Fruit fly (Drosophila melanogaster) whole organism, embryonic: ENCODE data around the gene Csk.

Experiments used
- CG10209 ChIP-seq: fragments of 200-800 bp; sonication (Bioruptor generic); optimal IDR thresholded peaks from 3 replicates; lab custom pipeline; 2017; ENCODE audit warnings: missing biosample characterization, mild to moderate bottlenecking, missing genetic modification characterization, missing genetic modification reagents
- CG12071 ChIP-seq: fragments of 200-800 bp; sonication (Bioruptor generic); optimal IDR thresholded peaks from 3 replicates; lab custom pipeline; 2018; ENCODE audit warnings: missing biosample characterization, mild to moderate bottlenecking, missing genetic modification characterization
- CG12236 ChIP-seq: fragments of 200-800 bp; sonication (Bioruptor generic); optimal IDR thresholded peaks from 2 replicates; lab custom pipeline; 2016; ENCODE audit warnings: missing biosample characterization, missing genetic modification characterization
- CG14050 ChIP-seq: fragments of 200-800 bp; sonication (Bioruptor generic); IDR thresholded peaks from 3 replicates; pipeline ENCODE4 v1.3.6; 2022; ENCODE audit warnings: missing biosample characterization, missing genetic modification characterization
- CG17186 ChIP-seq: fragments of 200-800 bp; sonication (Bioruptor generic); optimal IDR thresholded peaks from 3 replicates; lab custom pipeline; 2017; ENCODE audit warnings: missing biosample characterization, missing genetic modification reagents, missing genetic modification characterization
- CG17385 ChIP-seq: fragments of 200-800 bp; sonication (Bioruptor generic); optimal IDR thresholded peaks from 3 replicates; lab custom pipeline; 2018; ENCODE audit warnings: missing biosample characterization, mild to moderate bottlenecking, missing genetic modification characterization
- CG33213 ChIP-seq: fragments of 200-800 bp; sonication (Bioruptor generic); optimal IDR thresholded peaks from 3 replicates; lab custom pipeline; 2016; ENCODE audit warnings: missing biosample characterization, missing genetic modification characterization
- CG4404 ChIP-seq: fragments of 200-800 bp; sonication (Bioruptor generic); IDR thresholded peaks from 2 replicates; pipeline ENCODE4 v1.3.6; 2022; ENCODE audit warnings: missing biosample characterization, missing genetic modification characterization
- CG7357 ChIP-seq: fragments of 200-800 bp; sonication (Bioruptor generic); IDR thresholded peaks from 3 replicates; pipeline ENCODE4 v1.3.6; 2022; ENCODE audit warnings: missing biosample characterization, missing genetic modification characterization
- CG7745 ChIP-seq: fragments of 200-800 bp; sonication (Bioruptor generic); optimal IDR thresholded peaks from 2 replicates; lab custom pipeline; 2018; ENCODE audit warnings: missing biosample characterization, mild to moderate bottlenecking, missing genetic modification characterization, moderate library complexity
- CG9609 ChIP-seq: fragments of 200-800 bp; sonication (Bioruptor generic); optimal IDR thresholded peaks from 3 replicates; lab custom pipeline; 2016; ENCODE audit warnings: missing biosample characterization, missing genetic modification characterization
- CG9876 ChIP-seq: fragments of 200-800 bp; sonication (Bioruptor generic); optimal IDR thresholded peaks from 2 replicates; lab custom pipeline; 2016; ENCODE audit warnings: missing biosample characterization, missing genetic modification characterization
- CoRest ChIP-seq: fragments of 200-800 bp; sonication (Bioruptor generic); optimal IDR thresholded peaks from 3 replicates; lab custom pipeline; 2018; ENCODE audit warnings: missing biosample characterization, mild to moderate bottlenecking, missing genetic modification characterization, moderate library complexity
- CrebB ChIP-seq: fragments of 200-800 bp; sonication (Bioruptor generic); optimal IDR thresholded peaks from 3 replicates; lab custom pipeline; 2018; ENCODE audit warnings: missing biosample characterization, mild to moderate bottlenecking, missing genetic modification characterization
- D ChIP-seq, 2 experiments: fragments of 200-800 bp in 1 of 2; fragments of >200 bp in 1 of 2; sonication (Bioruptor generic) in 1 of 2; optimal IDR thresholded peaks; 2 replicates in 1 of 2; 3 replicates in 1 of 2; lab custom pipeline; 2017; ENCODE audit warnings: mild to moderate bottlenecking in 1 of 2, missing biosample characterization in 1 of 2, missing genetic modification characterization in 1 of 2, missing genetic modification reagents in 1 of 2
- Dref ChIP-seq: fragments of 200-800 bp; sonication (Bioruptor generic); IDR thresholded peaks from 2 replicates; pipeline ENCODE4 v1.3.6; 2022; ENCODE audit warnings: missing biosample characterization, missing genetic modification characterization
- Drgx ChIP-seq: fragments of 200-800 bp; sonication (Bioruptor generic); IDR thresholded peaks from 2 replicates; pipeline ENCODE4 v1.3.6; 2022; ENCODE audit warnings: missing biosample characterization, missing genetic modification characterization
- Fer2 ChIP-seq: fragments of 200-800 bp; sonication (Bioruptor generic); optimal IDR thresholded peaks from 2 replicates; lab custom pipeline; 2018; ENCODE audit warnings: missing biosample characterization, mild to moderate bottlenecking, missing genetic modification characterization, moderate library complexity
- HLH4C ChIP-seq: fragments of 200-800 bp; sonication (Bioruptor generic); IDR thresholded peaks from 3 replicates; pipeline ENCODE4 v1.3.6; 2022; ENCODE audit warnings: missing biosample characterization, missing genetic modification characterization; ENCODE audit not compliant: partially characterized antibody
- Mrtf ChIP-seq: fragments of 200-800 bp; sonication (Bioruptor generic); IDR thresholded peaks from 3 replicates; pipeline ENCODE4 v1.3.6; 2022; ENCODE audit warnings: missing biosample characterization, missing genetic modification characterization
- Poxn ChIP-seq: fragments of 200-800 bp; sonication (Bioruptor generic); IDR thresholded peaks from 2 replicates; pipeline ENCODE4 v1.3.6; 2022; ENCODE audit warnings: missing biosample characterization, missing genetic modification characterization
- Six4 ChIP-seq: fragments of 200-800 bp; sonication (Bioruptor generic); optimal IDR thresholded peaks from 2 replicates; lab custom pipeline; 2016; ENCODE audit warnings: missing biosample characterization, missing genetic modification characterization
- Sox100B ChIP-seq: fragments of 200-800 bp; sonication (Bioruptor generic); optimal IDR thresholded peaks from 3 replicates; lab custom pipeline; 2018; ENCODE audit warnings: missing biosample characterization, mild to moderate bottlenecking, missing genetic modification characterization
- amos ChIP-seq: fragments of 200-800 bp; sonication (Bioruptor generic); IDR thresholded peaks from 2 replicates; pipeline ENCODE4 v1.3.6; 2022; ENCODE audit warnings: missing biosample characterization, missing genetic modification characterization; ENCODE audit not compliant: partially characterized antibody
- ase ChIP-seq: fragments of 200-800 bp; sonication (Bioruptor generic); IDR thresholded peaks from 3 replicates; pipeline ENCODE4 v1.3.6; 2022; ENCODE audit warnings: missing biosample characterization, missing genetic modification characterization
- caup ChIP-seq: fragments of 200-800 bp; sonication (Bioruptor generic); optimal IDR thresholded peaks from 3 replicates; lab custom pipeline; 2017; ENCODE audit warnings: missing biosample characterization, mild to moderate bottlenecking, missing genetic modification characterization, moderate library complexity; ENCODE audit not compliant: severe bottlenecking
- dati ChIP-seq: fragments of 200-800 bp; sonication (Bioruptor generic); IDR thresholded peaks from 2 replicates; pipeline ENCODE4 v1.3.6; 2022; ENCODE audit warnings: missing biosample characterization, missing genetic modification characterization
- emc ChIP-seq: fragments of 200-800 bp; sonication (Bioruptor generic); optimal IDR thresholded peaks from 2 replicates; lab custom pipeline; 2016; ENCODE audit warnings: missing biosample characterization, missing genetic modification characterization
- en ChIP-seq: fragments of 200-800 bp; sonication (Bioruptor generic); optimal IDR thresholded peaks from 2 replicates; lab custom pipeline; 2016; ENCODE audit warnings: missing biosample characterization, missing genetic modification characterization
- fd102C ChIP-seq: fragments of 200-800 bp; sonication (Bioruptor generic); optimal IDR thresholded peaks from 2 replicates; lab custom pipeline; 2018; ENCODE audit warnings: missing biosample characterization, mild to moderate bottlenecking, missing genetic modification characterization, moderate library complexity
- fd96Cb ChIP-seq: fragments of 200-800 bp; sonication (Bioruptor generic); optimal IDR thresholded peaks from 2 replicates; lab custom pipeline; 2018; ENCODE audit warnings: missing biosample characterization, mild to moderate bottlenecking, missing genetic modification characterization, moderate library complexity
- gfzf ChIP-seq: fragments of 200-800 bp; sonication (Bioruptor generic); optimal IDR thresholded peaks from 2 replicates; lab custom pipeline; 2016; ENCODE audit warnings: missing biosample characterization, mild to moderate bottlenecking, missing genetic modification characterization, moderate library complexity
- her ChIP-seq: fragments of 200-800 bp; sonication (Bioruptor generic); optimal IDR thresholded peaks from 2 replicates; lab custom pipeline; 2016; ENCODE audit warnings: missing biosample characterization, missing genetic modification characterization
- jigr1 ChIP-seq: fragments of 200-800 bp; sonication (Bioruptor generic); IDR thresholded peaks from 3 replicates; pipeline ENCODE4 v1.3.6; 2022; ENCODE audit warnings: missing biosample characterization, missing genetic modification characterization
- jing ChIP-seq: fragments of 200-800 bp; sonication (Bioruptor generic); optimal IDR thresholded peaks from 2 replicates; lab custom pipeline; 2018; ENCODE audit warnings: missing biosample characterization, mild to moderate bottlenecking, missing genetic modification characterization
- knrl ChIP-seq: fragments of 200-800 bp; sonication (Bioruptor generic); IDR thresholded peaks from 3 replicates; pipeline ENCODE4 v1.3.6; 2022; ENCODE audit warnings: missing biosample characterization, missing genetic modification characterization; ENCODE audit not compliant: partially characterized antibody
- luna ChIP-seq: fragments of 200-800 bp; sonication (Bioruptor generic); optimal IDR thresholded peaks from 2 replicates; lab custom pipeline; 2016; ENCODE audit warnings: missing biosample characterization, missing genetic modification characterization
- mirr ChIP-seq: fragments of 200-800 bp; sonication (Bioruptor generic); optimal IDR thresholded peaks from 3 replicates; lab custom pipeline; 2018; ENCODE audit warnings: missing biosample characterization, mild to moderate bottlenecking, missing genetic modification characterization
- pan ChIP-seq, 4 experiments: fragments of >200 bp in 3 of 4; fragments of 200-800 bp in 1 of 4; sonication (Bioruptor generic) in 1 of 4; optimal IDR thresholded peaks in 3 of 4; IDR thresholded peaks in 1 of 4; 2 replicates each; pipeline versions ENCODE4 v1.3.6 to Lab custom; 2017 to 2022; ENCODE audit warnings: missing biosample characterization in 2 of 4, missing genetic modification characterization in 2 of 4, mixed read lengths in 1 of 4
- rib ChIP-seq: fragments of 200-800 bp; sonication (Bioruptor generic); IDR thresholded peaks from 2 replicates; pipeline ENCODE4 v1.3.6; 2022; ENCODE audit warnings: missing biosample characterization, missing genetic modification characterization
- scrt ChIP-seq: fragments of 200-800 bp; sonication (Bioruptor generic); optimal IDR thresholded peaks from 2 replicates; lab custom pipeline; 2018; ENCODE audit warnings: missing biosample characterization, mild to moderate bottlenecking, missing genetic modification characterization, moderate library complexity
- sd ChIP-seq: fragments of 200-800 bp; sonication (Bioruptor generic); optimal IDR thresholded peaks from 3 replicates; lab custom pipeline; 2018; ENCODE audit warnings: missing biosample characterization, mild to moderate bottlenecking, missing genetic modification characterization, moderate library complexity
- sens ChIP-seq: fragments of 200-800 bp; sonication (Bioruptor generic); peaks from one replicate; lab custom pipeline; 2016; ENCODE audit warnings: missing biosample characterization, missing genetic modification characterization
- seq ChIP-seq: fragments of 200-800 bp; sonication (Bioruptor generic); IDR thresholded peaks from 2 replicates; pipeline ENCODE4 v1.3.6; 2022; ENCODE audit warnings: missing biosample characterization, missing genetic modification characterization
- sima ChIP-seq: fragments of 200-800 bp; sonication (Bioruptor generic); optimal IDR thresholded peaks from 2 replicates; lab custom pipeline; 2016; ENCODE audit warnings: missing biosample characterization, missing genetic modification characterization
- sisA ChIP-seq: fragments of 200-800 bp; sonication (Bioruptor generic); IDR thresholded peaks from 2 replicates; pipeline ENCODE4 v1.3.6; 2022; ENCODE audit warnings: missing biosample characterization, missing genetic modification characterization
- stwl ChIP-seq: fragments of 200-800 bp; sonication (Bioruptor generic); optimal IDR thresholded peaks from 3 replicates; lab custom pipeline; 2018; ENCODE audit warnings: missing biosample characterization, mild to moderate bottlenecking, missing genetic modification characterization, moderate library complexity
- tin ChIP-seq: fragments of 200-800 bp; sonication (Bioruptor generic); optimal IDR thresholded peaks from 3 replicates; lab custom pipeline; 2016; ENCODE audit warnings: missing biosample characterization, missing genetic modification characterization
- unc-4 ChIP-seq: fragments of 200-800 bp; sonication (Bioruptor generic); IDR thresholded peaks from 2 replicates; pipeline ENCODE4 v1.3.6; 2022; ENCODE audit warnings: missing biosample characterization, missing genetic modification characterization; ENCODE audit not compliant: partially characterized antibody
- z ChIP-seq: fragments of 200-800 bp; sonication (Bioruptor generic); IDR thresholded peaks from 3 replicates; pipeline ENCODE4 v1.3.6; 2022; ENCODE audit warnings: missing biosample characterization, missing genetic modification characterization
- zfh2 ChIP-seq: fragments of 200-800 bp; sonication (Bioruptor generic); optimal IDR thresholded peaks from 2 replicates; lab custom pipeline; 2016; ENCODE audit warnings: missing biosample characterization, missing genetic modification characterization

Csk gene

dm6 chr3R:11617363-11617762 is 33.1 kb downstream of the Csk start (continued):
- no peak for TF ChIP-seq scrt (GFP tag; lab: Kevin White, UChicago)
- TF ChIP-seq ase = no peak
- no peak for TF ChIP-seq CrebB (tag; lab: Kevin White, UChicago)
- no peak for TF ChIP-seq her (GFP tag; lab: Kevin White, UChicago)
- peak; percentile 40; the same call in 1 of the 3 replicates for TF ChIP-seq CG7357 (GFP tag; lab: Robert Waterston, UW)
- no peak for TF ChIP-seq CG9876 (GFP tag; lab: Kevin White, UChicago)
- no peak for TF ChIP-seq caup (GFP tag; lab: Kevin White, UChicago)
- no peak for TF ChIP-seq unc-4 (GFP tag; lab: Robert Waterston, UW)
- TF ChIP-seq Mrtf = no peak
- no peak for TF ChIP-seq sisA (GFP tag; lab: Robert Waterston, UW)
- peak; percentile 3 for TF ChIP-seq stwl (tag; lab: Kevin White, UChicago)
- TF ChIP-seq rib (GFP tag; lab: Robert Waterston, UW) = no peak
- TF ChIP-seq mirr = no peak
- TF ChIP-seq CoRest (tag; lab: Kevin White, UChicago) = peak; percentile 11
- TF ChIP-seq CG12236 (GFP tag; lab: Kevin White, UChicago) = peak; percentile 29
- TF ChIP-seq Fer2 = no peak
- TF ChIP-seq D (optimal IDR thresholded peaks at IDR 0.05; lab: Kevin White, UChicago) = no peak
- peak; percentile 17 for TF ChIP-seq D (GFP tag; optimal IDR thresholded peaks at IDR 0.05; lab: Kevin White, UChicago)
- no peak for TF ChIP-seq CG14050 (GFP tag; lab: Robert Waterston, UW)
- peak; percentile 38 for TF ChIP-seq Six4
- peak; percentile 88 for TF ChIP-seq sens (GFP tag; lab: Kevin White, UChicago)
- TF ChIP-seq luna = no peak
- TF ChIP-seq Dref (GFP tag; lab: Robert Waterston, UW) = no peak
- no peak for TF ChIP-seq zfh2 (GFP tag; lab: Kevin White, UChicago)
- TF ChIP-seq pan (optimal IDR thresholded peaks at IDR 0.05; lab: Kevin White, UChicago) = no peak
- TF ChIP-seq pan (GFP tag; optimal IDR thresholded peaks at IDR 0.05 in 1 of 2, IDR thresholded peaks at IDR 0.05 in 1 of 2) = no peak
- peak; percentile 22 for TF ChIP-seq CG10209
- no peak for TF ChIP-seq emc (GFP tag; lab: Kevin White, UChicago)
- TF ChIP-seq sima (GFP tag; lab: Kevin White, UChicago) = no peak
- TF ChIP-seq CG12071 = no peak
- TF ChIP-seq jing (GFP tag; lab: Kevin White, UChicago) = no peak
- no peak for TF ChIP-seq Poxn
- TF ChIP-seq CG17186 = no peak
- no peak for TF ChIP-seq Sox100B (GFP tag; lab: Kevin White, UChicago)
- peak; percentile 46 for TF ChIP-seq fd96Cb (tag; lab: Kevin White, UChicago)
- no peak for TF ChIP-seq CG33213 (GFP tag; lab: Kevin White, UChicago)
- no peak for TF ChIP-seq CG4404 (GFP tag; lab: Robert Waterston, UW)
- TF ChIP-seq Drgx (GFP tag; lab: Robert Waterston, UW) = peak; percentile 44; the same call in 1 of the 2 replicates
- no peak for TF ChIP-seq amos (GFP tag; lab: Robert Waterston, UW)
- peak; percentile 13 for TF ChIP-seq tin (GFP tag; lab: Kevin White, UChicago)
- no peak for TF ChIP-seq jigr1 (GFP tag; lab: Robert Waterston, UW)
- no peak for TF ChIP-seq seq (GFP tag; lab: Robert Waterston, UW)
- TF ChIP-seq knrl (GFP tag; lab: Robert Waterston, UW) = no peak
- no peak for TF ChIP-seq sd (tag; lab: Kevin White, UChicago)
- TF ChIP-seq z = no peak
- TF ChIP-seq CG7745 (tag; lab: Kevin White, UChicago) = no peak
- TF ChIP-seq fd102C (GFP tag; lab: Kevin White, UChicago) = no peak
- TF ChIP-seq dati (GFP tag; lab: Robert Waterston, UW) = no peak
- no peak for TF ChIP-seq HLH4C (GFP tag; lab: Robert Waterston, UW)
- TF ChIP-seq en (GFP tag; lab: Kevin White, UChicago) = no peak
- no peak for TF ChIP-seq gfzf
- TF ChIP-seq CG9609 = no peak
- no peak for TF ChIP-seq CG17385 (GFP tag; lab: Kevin White, UChicago)
